Fruit fly (Drosophila melanogaster): ENCODE data around the gene CG3557.

Gene CG3557

dm6 chr2L:2348479-2348878 is 37.1 kb downstream of the CG3557 start (continued):
- TF ChIP-seq E2f2 (GFP tag; IDR thresholded peaks at IDR 0.05) (peak; percentile 29; the same call in 1 of the 2 replicates), Ada2b (GFP tag; IDR thresholded peaks at IDR 0.05) (no peak), CG34376 (GFP tag; optimal IDR thresholded peaks at IDR 0.05) (peak; percentile 11), CG12155 (GFP tag; optimal IDR thresholded peaks at IDR 0.05) (peak; percentile 16), HLHmδ (GFP tag; optimal IDR thresholded peaks at IDR 0.05) (no peak), Gsc (GFP tag; IDR thresholded peaks at IDR 0.05) (no peak), CG30403 (GFP tag; optimal IDR thresholded peaks at IDR 0.05) (peak; percentile 19), CG3726 (GFP tag; IDR thresholded peaks at IDR 0.05) (0 out of 3 replicates have a peak, but pooled peaks have one; percentile 47), pzg (GFP tag; optimal IDR thresholded peaks at IDR 0.05) (no peak), CG8944 (GFP tag; optimal IDR thresholded peaks at IDR 0.05) (no peak), stwl (tag; optimal IDR thresholded peaks at IDR 0.05) (no peak), sna (GFP tag; IDR thresholded peaks at IDR 0.05; ENCODE audit: partially characterized antibody) (no peak), CG7839 (tag; optimal IDR thresholded peaks at IDR 0.05) (peak; percentile 60), CG17361 (GFP tag; IDR thresholded peaks at IDR 0.05) (no peak), bab2 (GFP tag; optimal IDR thresholded peaks at IDR 0.05) (no peak), crc (GFP tag; optimal IDR thresholded peaks at IDR 0.05) (no peak), CG1233 (GFP tag; optimal IDR thresholded peaks at IDR 0.05) (peak; percentile 5), salm (tag; optimal IDR thresholded peaks at IDR 0.05) (no peak), trh (GFP tag; optimal IDR thresholded peaks at IDR 0.05) (no peak), Fer2 (tag; optimal IDR thresholded peaks at IDR 0.05) (no peak), CG15073 (GFP tag; optimal IDR thresholded peaks at IDR 0.05) (no peak), sens-2 (GFP tag; IDR thresholded peaks at IDR 0.05) (no peak), Xrp1 (GFP tag; IDR thresholded peaks at IDR 0.05) (peak; percentile 47; the same call in 1 of the 2 replicates), Asciz (GFP tag; optimal IDR thresholded peaks at IDR 0.05) (no peak), Pdp1 (GFP tag; optimal IDR thresholded peaks at IDR 0.05) (no peak), CG4707 (GFP tag; optimal IDR thresholded peaks at IDR 0.05) (no peak), vfl (GFP tag; optimal IDR thresholded peaks at IDR 0.05) (no peak), CG3281 (GFP tag; optimal IDR thresholded peaks at IDR 0.05) (peak; percentile 57), CG9727 (GFP tag; optimal IDR thresholded peaks at IDR 0.05) (peak; percentile 53), BEAF-32 (GFP tag; optimal IDR thresholded peaks at IDR 0.05) (no peak), CG18599 (GFP tag; optimal IDR thresholded peaks at IDR 0.05) (peak; percentile 81), CG6654 (GFP tag; optimal IDR thresholded peaks at IDR 0.05) (no peak), gcm2 (GFP tag; optimal IDR thresholded peaks at IDR 0.05) (no peak), CG1647 (GFP tag; optimal IDR thresholded peaks at IDR 0.05) (no peak), CG6854 (GFP tag; optimal IDR thresholded peaks at IDR 0.05) (peak; percentile 39), scrt (GFP tag; optimal IDR thresholded peaks at IDR 0.05) (peak; percentile 42), CG15269 (tag; optimal IDR thresholded peaks at IDR 0.05) (peak; percentile 57), CG14014 (GFP tag; IDR thresholded peaks at IDR 0.05) (peak; percentile 37; the same call in 1 of the 2 replicates), CG10147 (GFP tag; optimal IDR thresholded peaks at IDR 0.05) (peak; percentile 47), CoRest (tag; optimal IDR thresholded peaks at IDR 0.05) (peak; percentile 52), CG12071 (GFP tag; optimal IDR thresholded peaks at IDR 0.05) (peak; percentile 7), CG7556 (GFP tag; optimal IDR thresholded peaks at IDR 0.05) (peak; percentile 53), mld (GFP tag; IDR thresholded peaks at IDR 0.05; ENCODE audit: partially characterized antibody) (no peak), Hr51 (GFP tag; optimal IDR thresholded peaks at IDR 0.05) (peak in 1 of 2 experiments; percentile 60), slbo (GFP tag; IDR thresholded peaks at IDR 0.05) (peak; percentile 34), ci (GFP tag; IDR thresholded peaks at IDR 0.05) (peak; percentile 58; the same call in 1 of the 3 replicates), Xbp1 (GFP tag; optimal IDR thresholded peaks at IDR 0.05) (peak; percentile 17), luna (GFP tag; optimal IDR thresholded peaks at IDR 0.05) (no peak), lilli (GFP tag; optimal IDR thresholded peaks at IDR 0.05) (peak; percentile 45), ewg (GFP tag; optimal IDR thresholded peaks at IDR 0.05) (no peak)

All from whole organism, embryonic.